Fruit fly (Drosophila melanogaster) whole organism, prepupa: Measurements from ENCODE around the gene Arfip.
A peak's percentile ranks its signal among the peaks of the same experiment; 100 is the strongest.

ENCODE experiments used
- Blimp-1 ChIP-seq: fragments of 200-800 bp; sonication (Bioruptor generic); optimal IDR thresholded peaks from 3 replicates; lab custom pipeline; 2017; ENCODE audit warnings: missing biosample characterization, missing genetic modification characterization, mild to moderate bottlenecking, moderate library complexity, missing genetic modification reagents
- CG11294 ChIP-seq: fragments of 200-800 bp; sonication (Bioruptor generic); IDR thresholded peaks from 2 replicates; pipeline ENCODE4 v1.3.6; 2022; ENCODE audit warnings: missing biosample characterization, missing genetic modification characterization
- CG11762 ChIP-seq: fragments of 200-800 bp; sonication (Bioruptor generic); optimal IDR thresholded peaks from 3 replicates; lab custom pipeline; 2016; ENCODE audit warnings: missing biosample characterization, missing genetic modification characterization; ENCODE audit not compliant: insufficient read depth
- CG11902 ChIP-seq: fragments of 200-800 bp; sonication (Bioruptor generic); optimal IDR thresholded peaks from 3 replicates; lab custom pipeline; 2016; ENCODE audit warnings: missing biosample characterization, missing genetic modification characterization
- CG15336 ChIP-seq: fragments of 200-800 bp; sonication (Bioruptor generic); IDR thresholded peaks from 2 replicates; pipeline ENCODE4 v1.3.6; 2022; ENCODE audit warnings: missing biosample characterization, missing genetic modification characterization
- CG16779 ChIP-seq: fragments of 200-800 bp; sonication (Bioruptor generic); optimal IDR thresholded peaks from 3 replicates; lab custom pipeline; 2017; ENCODE audit warnings: missing biosample characterization, mild to moderate bottlenecking, missing genetic modification characterization
- CG31627 ChIP-seq: fragments of 200-800 bp; sonication (Bioruptor generic); optimal IDR thresholded peaks from 3 replicates; lab custom pipeline; 2016; ENCODE audit warnings: missing biosample characterization, missing genetic modification characterization
- CG32006 ChIP-seq: fragments of 200-800 bp; sonication (Bioruptor generic); optimal IDR thresholded peaks from 3 replicates; lab custom pipeline; 2017; ENCODE audit warnings: missing biosample characterization, mild to moderate bottlenecking, missing genetic modification characterization
- CG3919 ChIP-seq: fragments of 200-800 bp; sonication (Bioruptor generic); optimal IDR thresholded peaks from 3 replicates; lab custom pipeline; 2016; ENCODE audit warnings: missing biosample characterization, missing genetic modification characterization
- CG4318 ChIP-seq: fragments of 200-800 bp; sonication (Bioruptor generic); optimal IDR thresholded peaks from 3 replicates; lab custom pipeline; 2017; ENCODE audit warnings: missing biosample characterization, mild to moderate bottlenecking, missing genetic modification characterization
- CG6163 ChIP-seq: fragments of 200-800 bp; sonication (Bioruptor generic); IDR thresholded peaks from 3 replicates; pipeline ENCODE4 v1.3.6; 2022; ENCODE audit warnings: missing biosample characterization, missing genetic modification characterization
- CG6276 ChIP-seq: fragments of 200-800 bp; sonication (Bioruptor generic); optimal IDR thresholded peaks from 2 replicates; lab custom pipeline; 2017; ENCODE audit warnings: missing biosample characterization, mild to moderate bottlenecking, missing genetic modification characterization
- CG6792 ChIP-seq: fragments of 200-800 bp; sonication (Bioruptor generic); optimal IDR thresholded peaks from 3 replicates; lab custom pipeline; 2016; ENCODE audit warnings: missing biosample characterization, missing genetic modification characterization
- CG6854 ChIP-seq: fragments of 200-800 bp; sonication (Bioruptor generic); optimal IDR thresholded peaks from 2 replicates; lab custom pipeline; 2017; ENCODE audit warnings: missing biosample characterization, mild to moderate bottlenecking, missing genetic modification characterization
- CG8119 ChIP-seq: fragments of 200-800 bp; sonication (Bioruptor generic); IDR thresholded peaks from 3 replicates; pipeline ENCODE4 v1.3.6; 2022; ENCODE audit warnings: missing biosample characterization, missing genetic modification characterization
- CG8319 ChIP-seq: fragments of 200-800 bp; sonication (Bioruptor generic); optimal IDR thresholded peaks from 3 replicates; lab custom pipeline; 2016; ENCODE audit warnings: missing biosample characterization, missing genetic modification characterization
- CG8632 ChIP-seq: fragments of 200-800 bp; sonication (Bioruptor generic); optimal IDR thresholded peaks from 3 replicates; lab custom pipeline; 2016; ENCODE audit warnings: missing biosample characterization, missing genetic modification characterization
- CG9139 ChIP-seq: fragments of 200-800 bp; sonication (Bioruptor generic); optimal IDR thresholded peaks from 3 replicates; lab custom pipeline; 2017; ENCODE audit warnings: missing biosample characterization, mild to moderate bottlenecking, missing genetic modification characterization
- Eip75B ChIP-seq: fragments of 200-800 bp; sonication (Bioruptor generic); optimal IDR thresholded peaks from 3 replicates; lab custom pipeline; 2016; ENCODE audit warnings: missing biosample characterization, missing genetic modification characterization
- Eip78C ChIP-seq: fragments of 200-800 bp; sonication (Bioruptor generic); peaks from one replicate; lab custom pipeline; 2016; ENCODE audit warnings: missing biosample characterization, missing genetic modification characterization
- Ets21C ChIP-seq: fragments of 200-800 bp; sonication (Bioruptor generic); optimal IDR thresholded peaks from 3 replicates; lab custom pipeline; 2016; ENCODE audit warnings: missing biosample characterization, missing genetic modification characterization
- Ets96B ChIP-seq: fragments of 200-800 bp; optimal IDR thresholded peaks from 2 replicates; lab custom pipeline; 2019; ENCODE audit warnings: missing biosample characterization, mild to moderate bottlenecking, missing genetic modification characterization, moderate library complexity
- Gug ChIP-seq: fragments of 200-800 bp; sonication (Bioruptor generic); IDR thresholded peaks from 2 replicates; pipeline ENCODE4 v1.3.6; 2022; ENCODE audit warnings: missing biosample characterization, missing genetic modification characterization
- Hr38 ChIP-seq: sonication (Bioruptor generic); optimal IDR thresholded peaks from 2 replicates; lab custom pipeline; 2016; ENCODE audit warnings: missing biosample characterization, missing genetic modification characterization
- Hr4 ChIP-seq: fragments of 200-800 bp; sonication (Bioruptor generic); optimal IDR thresholded peaks from 3 replicates; lab custom pipeline; 2016; ENCODE audit warnings: missing biosample characterization, missing genetic modification characterization
- Lpt ChIP-seq: fragments of 200-800 bp; sonication (Bioruptor generic); optimal IDR thresholded peaks from 3 replicates; lab custom pipeline; 2016; ENCODE audit warnings: missing biosample characterization, missing genetic modification characterization
- OdsH ChIP-seq: fragments of 200-800 bp; sonication (Bioruptor generic); optimal IDR thresholded peaks from 3 replicates; lab custom pipeline; 2016; ENCODE audit warnings: missing biosample characterization, missing genetic modification characterization
- Smox ChIP-seq: fragments of 200-800 bp; sonication (Bioruptor generic); optimal IDR thresholded peaks from 3 replicates; lab custom pipeline; 2016; ENCODE audit warnings: missing biosample characterization, missing genetic modification characterization
- Sox102F ChIP-seq: fragments of 200-800 bp; sonication (Bioruptor generic); optimal IDR thresholded peaks from 2 replicates; lab custom pipeline; 2016; ENCODE audit warnings: missing biosample characterization, mild to moderate bottlenecking, missing genetic modification characterization
- Sox14 ChIP-seq: fragments of 200-800 bp; sonication (Bioruptor generic); optimal IDR thresholded peaks from 3 replicates; lab custom pipeline; 2016; ENCODE audit warnings: missing biosample characterization, missing genetic modification characterization
- Sox15 ChIP-seq: fragments of 200-800 bp; sonication (Bioruptor generic); optimal IDR thresholded peaks from 3 replicates; lab custom pipeline; 2016; ENCODE audit warnings: missing biosample characterization, missing genetic modification characterization
- achi ChIP-seq: fragments of 200-800 bp; sonication (Bioruptor generic); optimal IDR thresholded peaks from 3 replicates; lab custom pipeline; 2016; ENCODE audit warnings: missing biosample characterization, missing genetic modification characterization
- acj6 ChIP-seq: fragments of 200-800 bp; sonication (Bioruptor generic); optimal IDR thresholded peaks from 3 replicates; lab custom pipeline; 2016; ENCODE audit warnings: missing biosample characterization, missing genetic modification characterization
- cyc ChIP-seq: fragments of 200-800 bp; sonication (Bioruptor generic); optimal IDR thresholded peaks from 3 replicates; lab custom pipeline; 2016; ENCODE audit warnings: missing biosample characterization, missing genetic modification characterization
- dac ChIP-seq: fragments of 200-800 bp; sonication (Bioruptor generic); optimal IDR thresholded peaks from 2 replicates; lab custom pipeline; 2017; ENCODE audit warnings: missing biosample characterization, mild to moderate bottlenecking, missing genetic modification characterization
- dsx ChIP-seq: fragments of 200-800 bp; optimal IDR thresholded peaks from 3 replicates; lab custom pipeline; 2019; ENCODE audit warnings: missing biosample characterization, mild to moderate bottlenecking, missing genetic modification characterization, moderate library complexity; ENCODE audit not compliant: poor library complexity, severe bottlenecking
- eg ChIP-seq: fragments of 200-800 bp; sonication (Bioruptor generic); IDR thresholded peaks from 3 replicates; pipeline ENCODE4 v1.3.6; 2022; ENCODE audit warnings: missing biosample characterization, missing genetic modification characterization
- esn ChIP-seq: fragments of 200-800 bp; sonication (Bioruptor generic); optimal IDR thresholded peaks from 2 replicates; lab custom pipeline; 2016; ENCODE audit warnings: missing biosample characterization, mild to moderate bottlenecking, missing genetic modification characterization, moderate library complexity
- fd59A ChIP-seq: fragments of 200-800 bp; sonication (Bioruptor generic); optimal IDR thresholded peaks from 2 replicates; lab custom pipeline; 2017; ENCODE audit warnings: missing biosample characterization, mild to moderate bottlenecking, missing genetic modification characterization, missing genetic modification reagents
- fkh ChIP-seq: fragments of 200-800 bp; sonication (Bioruptor generic); optimal IDR thresholded peaks from 3 replicates; lab custom pipeline; 2017; ENCODE audit warnings: missing biosample characterization, mild to moderate bottlenecking, missing genetic modification characterization, moderate library complexity
- lz ChIP-seq: fragments of 200-800 bp; sonication (Bioruptor generic); optimal IDR thresholded peaks from 3 replicates; lab custom pipeline; 2016; ENCODE audit warnings: missing biosample characterization, missing genetic modification characterization
- pdm3 ChIP-seq: fragments of 200-800 bp; sonication (Bioruptor generic); optimal IDR thresholded peaks from 3 replicates; lab custom pipeline; 2016; ENCODE audit warnings: missing biosample characterization, missing genetic modification characterization
- salr ChIP-seq, 2 experiments: fragments of 200-800 bp; sonication (Bioruptor generic); optimal IDR thresholded peaks; 3 replicates each; lab custom pipeline; 2016 to 2018; ENCODE audit warnings: missing biosample characterization in 2 of 2, missing genetic modification characterization in 2 of 2, mild to moderate bottlenecking in 1 of 2
- spab ChIP-seq: fragments of 200-800 bp; sonication (Bioruptor generic); optimal IDR thresholded peaks from 2 replicates; lab custom pipeline; 2017; ENCODE audit warnings: missing biosample characterization, mild to moderate bottlenecking, missing genetic modification characterization, missing genetic modification reagents
- ss ChIP-seq, 2 experiments: fragments of 200-800 bp; sonication (Bioruptor generic); optimal IDR thresholded peaks; 2 replicates in 1 of 2; 3 replicates in 1 of 2; lab custom pipeline; 2017 to 2018; ENCODE audit warnings: mild to moderate bottlenecking in 2 of 2, missing biosample characterization in 2 of 2, missing genetic modification characterization in 2 of 2, moderate library complexity in 1 of 2
- topi ChIP-seq: fragments of 200-800 bp; sonication (Bioruptor generic); optimal IDR thresholded peaks from 3 replicates; lab custom pipeline; 2016; ENCODE audit warnings: missing biosample characterization, missing genetic modification characterization

Gene Arfip

DNA sequence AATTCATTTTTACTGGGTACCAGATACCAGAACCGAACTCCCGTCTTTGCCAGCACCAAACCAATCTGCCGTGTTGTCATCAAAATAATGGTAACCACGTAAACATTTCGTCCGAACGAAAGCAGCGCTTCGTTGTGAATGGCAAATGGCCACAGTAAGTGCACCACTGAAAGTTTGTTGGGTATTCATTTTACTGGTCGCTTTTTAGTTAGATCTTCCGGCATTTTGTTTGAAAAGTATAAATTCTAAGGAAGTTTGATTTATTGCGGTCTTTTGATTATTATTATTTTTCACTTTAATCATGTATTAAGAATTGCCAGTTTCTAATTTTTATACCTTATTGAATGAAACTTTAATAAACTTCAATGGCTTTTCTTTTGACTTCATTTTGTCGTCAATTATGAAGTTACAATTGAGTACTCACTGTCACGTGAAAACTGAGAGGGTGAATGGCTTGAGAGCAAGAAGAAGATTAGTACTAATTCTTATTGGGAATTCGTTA, 20.3 kb downstream of the Arfip start, which contains the start of gene ZnT86D (continued):
- peak; percentile 71 for TF ChIP-seq CG31627 (GFP tag; lab: Kevin White, UChicago)
- peak; percentile 25 for TF ChIP-seq Sox15 (GFP tag; lab: Kevin White, UChicago)
- peak; percentile 78 for TF ChIP-seq topi (GFP tag; lab: Kevin White, UChicago)
- peak; percentile 65 for TF ChIP-seq Smox
- TF ChIP-seq CG8319, result no peak
- TF ChIP-seq spab (GFP tag; lab: Kevin White, UChicago), result no peak
- peak; percentile 70 for TF ChIP-seq Eip75B (GFP tag; lab: Kevin White, UChicago)
- TF ChIP-seq CG6854 (GFP tag; lab: Kevin White, UChicago), result peak; percentile 51
- TF ChIP-seq CG32006 (GFP tag; lab: Kevin White, UChicago), result peak; percentile 74
- peak; percentile 22 for TF ChIP-seq dac
- peak; percentile 80 for TF ChIP-seq lz (GFP tag; lab: Kevin White, UChicago)
- peak; percentile 34 for TF ChIP-seq CG11762
- TF ChIP-seq CG16779 (tag; lab: Kevin White, UChicago), result no peak
- peak; percentile 61 for TF ChIP-seq eg (GFP tag; lab: Robert Waterston, UW)
- peak; percentile 76 for TF ChIP-seq Sox102F
- TF ChIP-seq fd59A (GFP tag; lab: Kevin White, UChicago), result peak; percentile 1
- no peak for TF ChIP-seq CG6276 (GFP tag; lab: Kevin White, UChicago)
- no peak for TF ChIP-seq Lpt
- TF ChIP-seq CG6792 (GFP tag; lab: Kevin White, UChicago), result peak; percentile 43
- TF ChIP-seq OdsH, result peak; percentile 71
- no peak for TF ChIP-seq CG9139
- TF ChIP-seq Eip78C (GFP tag; lab: Kevin White, UChicago), result peak; percentile 85
- TF ChIP-seq CG8632 (GFP tag; lab: Kevin White, UChicago), result no peak

dm6 chr3R:11211291-11212061, 23.3 kb downstream of the Arfip start:
- peak; percentile 80 for TF ChIP-seq Hr4 (GFP tag; lab: Kevin White, UChicago)
- peak; percentile 76 for TF ChIP-seq Eip75B (GFP tag; lab: Kevin White, UChicago)
- peak; percentile 62 for TF ChIP-seq Sox15 (GFP tag; lab: Kevin White, UChicago)
- no peak for TF ChIP-seq spab (GFP tag; lab: Kevin White, UChicago)
- no peak for TF ChIP-seq Hr38 (GFP tag; lab: Kevin White, UChicago)
- TF ChIP-seq CG11762, result no peak
- peak; percentile 64 for TF ChIP-seq acj6 (GFP tag; lab: Kevin White, UChicago)
- no peak for TF ChIP-seq CG11294 (GFP tag; lab: Robert Waterston, UW)
- peak; percentile 83 for TF ChIP-seq CG31627 (GFP tag; lab: Kevin White, UChicago)
- peak; percentile 68 for TF ChIP-seq OdsH
- TF ChIP-seq pdm3 (GFP tag; lab: Kevin White, UChicago), result peak; percentile 82
- peak; percentile 72 for TF ChIP-seq Sox102F
- TF ChIP-seq Sox14 (GFP tag; lab: Kevin White, UChicago), result peak; percentile 72
- TF ChIP-seq Ets21C (GFP tag; lab: Kevin White, UChicago), result peak; percentile 66
- peak in 1 of 2 experiments; percentile 26 for TF ChIP-seq salr (GFP tag; optimal IDR thresholded peaks at IDR 0.05; lab: Kevin White, UChicago)
- TF ChIP-seq dac, result peak; percentile 21
- TF ChIP-seq CG32006 (GFP tag; lab: Kevin White, UChicago), result peak; percentile 65
- TF ChIP-seq CG6276 (GFP tag; lab: Kevin White, UChicago), result no peak
- peak; percentile 70 for TF ChIP-seq CG6163 (GFP tag; lab: Robert Waterston, UW)
- peak; percentile 14 to 39 for TF ChIP-seq ss (GFP tag; optimal IDR thresholded peaks at IDR 0.05; lab: Kevin White, UChicago)
- TF ChIP-seq cyc (GFP tag; lab: Kevin White, UChicago), result peak; percentile 75
- TF ChIP-seq CG4318 (GFP tag; lab: Kevin White, UChicago), result no peak
- TF ChIP-seq Smox, result peak; percentile 79
- peak; percentile 69 for TF ChIP-seq CG15336 (GFP tag; lab: Robert Waterston, UW)
- TF ChIP-seq CG11902 (GFP tag; lab: Kevin White, UChicago), result peak; percentile 50
- TF ChIP-seq achi (GFP tag; lab: Kevin White, UChicago), result peak; percentile 67
- TF ChIP-seq esn (GFP tag; lab: Kevin White, UChicago), result peak; percentile 83
- peak; percentile 57 for TF ChIP-seq CG6792 (GFP tag; lab: Kevin White, UChicago)
- TF ChIP-seq CG3919 (GFP tag; lab: Kevin White, UChicago), result peak; percentile 72
- TF ChIP-seq fkh (GFP tag; lab: Kevin White, UChicago), result no peak
- peak; percentile 53; the same call in 2 of the 3 replicates for TF ChIP-seq CG8119 (GFP tag; lab: Robert Waterston, UW)
- peak; percentile 55 for TF ChIP-seq Gug
- TF ChIP-seq Blimp-1 (GFP tag; lab: Kevin White, UChicago), result peak; percentile 28
- TF ChIP-seq Ets96B (tag; lab: Kevin White, UChicago), result peak; percentile 42
- TF ChIP-seq fd59A (GFP tag; lab: Kevin White, UChicago), result peak; percentile 7
- TF ChIP-seq topi (GFP tag; lab: Kevin White, UChicago), result peak; percentile 79
- TF ChIP-seq dsx (GFP tag; lab: Kevin White, UChicago), result peak; percentile 12
- TF ChIP-seq CG6854 (GFP tag; lab: Kevin White, UChicago), result no peak
